Fruit fly (Drosophila melanogaster): ENCODE results near the gene CG7024.
A peak's percentile ranks its signal among the peaks of the same experiment; 100 is the strongest.

Gene CG7024

DNA sequence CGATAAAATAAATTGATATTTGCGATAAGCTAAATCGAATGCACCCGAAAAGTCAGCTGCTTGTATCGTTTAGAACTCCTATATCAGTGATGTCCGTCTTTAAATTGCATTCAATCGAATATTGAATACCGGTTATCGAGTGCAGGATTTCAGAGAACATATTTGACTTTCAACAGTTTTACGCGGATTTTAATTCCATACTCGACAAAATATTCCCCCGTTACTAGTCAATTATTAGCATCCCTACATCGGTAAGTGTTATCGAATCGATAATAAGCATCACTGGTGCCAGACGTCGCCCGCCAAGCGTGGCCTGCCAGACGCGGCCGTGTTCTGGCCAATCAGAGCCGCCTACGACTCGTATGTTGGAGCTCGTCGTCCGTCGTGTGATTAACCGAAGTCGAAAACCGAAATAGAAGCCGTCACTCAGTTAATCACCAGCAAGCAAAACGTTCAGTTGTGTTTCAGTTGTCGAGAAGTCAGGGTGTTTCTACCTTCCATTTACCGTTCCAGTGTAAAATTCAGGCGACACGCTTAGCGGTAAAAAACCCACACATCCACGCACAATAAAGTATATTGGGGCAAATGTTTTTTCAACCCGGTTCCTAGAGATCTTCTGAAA, 17.2 kb upstream of the CG7024 start, which contains the start of gene ctp (continued):
- TF ChIP-seq CG10321 (GFP tag; IDR thresholded peaks at IDR 0.05) (no peak), pzg (GFP tag; optimal IDR thresholded peaks at IDR 0.05) (peak; percentile 70), CG15269 (tag; optimal IDR thresholded peaks at IDR 0.05) (peak; percentile 40), CG31441 (GFP tag; IDR thresholded peaks at IDR 0.05) (peak; percentile 47; the same call in 1 of the 2 replicates), CG8089 (GFP tag; optimal IDR thresholded peaks at IDR 0.05) (no peak), CG31388 (GFP tag; optimal IDR thresholded peaks at IDR 0.05) (no peak), Hr51 (GFP tag; optimal IDR thresholded peaks at IDR 0.05) (peak; percentile 39 to 56), Dip2 (GFP tag; IDR thresholded peaks at IDR 0.05) (no peak), B-H1 (GFP tag; IDR thresholded peaks at IDR 0.05) (no peak), CG34376 (GFP tag; optimal IDR thresholded peaks at IDR 0.05) (peak; percentile 78), C15 (GFP tag; IDR thresholded peaks at IDR 0.05) (no peak), CG12659 (GFP tag; optimal IDR thresholded peaks at IDR 0.05) (peak; percentile 79), usp (GFP tag; optimal IDR thresholded peaks at IDR 0.05) (no peak), rib (GFP tag; IDR thresholded peaks at IDR 0.05) (0 out of 2 replicates have a peak, but pooled peaks have one; percentile 74), eve (GFP tag; optimal IDR thresholded peaks at IDR 0.05) (no peak), Drgx (GFP tag; IDR thresholded peaks at IDR 0.05) (no peak; the same call in 1 of the 2 replicates), Dbx (GFP tag; IDR thresholded peaks at IDR 0.05) (peak; percentile 66; the same call in 1 of the 3 replicates), grau (tag; optimal IDR thresholded peaks at IDR 0.05) (peak; percentile 50), CG18476 (GFP tag; optimal IDR thresholded peaks at IDR 0.05) (no peak), Rfx (GFP tag; IDR thresholded peaks at IDR 0.05) (peak; percentile 65), CG17385 (GFP tag; optimal IDR thresholded peaks at IDR 0.05) (peak; percentile 41), Dip3 (GFP tag; optimal IDR thresholded peaks at IDR 0.05) (no peak), ftz-f1 (GFP tag; optimal IDR thresholded peaks at IDR 0.05) (peak; percentile 14), klu (GFP tag; IDR thresholded peaks at IDR 0.05) (peak; percentile 36; the same call in 1 of the 2 replicates), sim (GFP tag; IDR thresholded peaks at IDR 0.05) (no peak), CG5245 (GFP tag; optimal IDR thresholded peaks at IDR 0.05) (no peak), CG4282 (GFP tag; optimal IDR thresholded peaks at IDR 0.05) (peak; percentile 48), tx (GFP tag; optimal IDR thresholded peaks at IDR 0.05) (peak; percentile 9), Dll (GFP tag; IDR thresholded peaks at IDR 0.05; ENCODE audit: partially characterized antibody) (peak; percentile 74; the same call in 3 of the 4 replicates), CG6254 (GFP tag; optimal IDR thresholded peaks at IDR 0.05) (peak; percentile 26), CG8290 (GFP tag; optimal IDR thresholded peaks at IDR 0.05) (peak; percentile 95), CG8290 (tag; optimal IDR thresholded peaks at IDR 0.05) (peak; percentile 90 to 93), ab (GFP tag; optimal IDR thresholded peaks at IDR 0.05) (no peak), CG2712 (tag; optimal IDR thresholded peaks at IDR 0.05) (peak; percentile 48), Usf (GFP tag; optimal IDR thresholded peaks at IDR 0.05) (no peak), Scr (GFP tag; IDR thresholded peaks at IDR 0.05; ENCODE audit: partially characterized antibody) (peak; percentile 72), Six4 (GFP tag; optimal IDR thresholded peaks at IDR 0.05) (no peak), CG8478 (optimal IDR thresholded peaks at IDR 0.05) (no peak), CG18011 (GFP tag; optimal IDR thresholded peaks at IDR 0.05) (peak; percentile 23), bsh (GFP tag; optimal IDR thresholded peaks at IDR 0.05) (peak; percentile 22 to 39), tna (GFP tag; IDR thresholded peaks at IDR 0.05; ENCODE audit: partially characterized antibody) (no peak; the same call in none of the 2 replicates), row (GFP tag; IDR thresholded peaks at IDR 0.05) (peak; percentile 87), CG12104 (GFP tag; optimal IDR thresholded peaks at IDR 0.05) (no peak), slbo (GFP tag; IDR thresholded peaks at IDR 0.05) (peak; percentile 70), cg (GFP tag; optimal IDR thresholded peaks at IDR 0.05) (peak; percentile 53), Fer2 (tag; optimal IDR thresholded peaks at IDR 0.05) (no peak), grn (GFP tag; optimal IDR thresholded peaks at IDR 0.05) (no peak), CG11695 (GFP tag; IDR thresholded peaks at IDR 0.05) (0 out of 3 replicates have a peak, but pooled peaks have one; percentile 26), ems (GFP tag; optimal IDR thresholded peaks at IDR 0.05) (peak; percentile 23), Elba2 (GFP tag; optimal IDR thresholded peaks at IDR 0.05) (no peak), CG2199 (GFP tag; IDR thresholded peaks at IDR 0.05) (no peak)

All from whole organism, embryonic.